Worm (Caenorhabditis elegans): ENCODE data around the gene cyp-34A2.

ce11 chrV:15309011-15309410 lies 18.1 kb upstream of the cyp-34A2 start, which contains the start of gene srz-10:
- no peak for TF ChIP-seq lsl-1 (GFP tag; optimal IDR thresholded peaks at IDR 0.05)
- TF ChIP-seq lin-35 (GFP tag; optimal IDR thresholded peaks at IDR 0.05): no peak
- no peak for TF ChIP-seq nfyb-1 (GFP tag; IDR thresholded peaks at IDR 0.05)
- no peak for TF ChIP-seq pha-4 (tag; optimal IDR thresholded peaks at IDR 0.05)
- TF ChIP-seq egl-44 (GFP tag; IDR thresholded peaks at IDR 0.05): no peak
- no peak for TF ChIP-seq atf-7 (tag; optimal IDR thresholded peaks at IDR 0.05)
- TF ChIP-seq pbrm-1 (GFP tag; IDR thresholded peaks at IDR 0.05): no peak
- TF ChIP-seq hmg-1.2 (GFP tag; IDR thresholded peaks at IDR 0.05): no peak
- TF ChIP-seq gei-17 (GFP tag; optimal IDR thresholded peaks at IDR 0.05): no peak
- TF ChIP-seq T26A5.8 (tag; optimal IDR thresholded peaks at IDR 0.05): no peak
- TF ChIP-seq egrh-3 (GFP tag; IDR thresholded peaks at IDR 0.05): no peak

Measured in whole organism, young adult.